Fruit fly (Drosophila melanogaster) whole organism, embryonic: ENCODE measurements around the gene crq.

Source experiments
- CG10209 ChIP-seq: fragments of 200-800 bp; sonication (Bioruptor generic); optimal IDR thresholded peaks from 3 replicates; lab custom pipeline; 2017; ENCODE audit warnings: missing biosample characterization, mild to moderate bottlenecking, missing genetic modification characterization, missing genetic modification reagents
- CG1024 ChIP-seq: fragments of 200-800 bp; sonication (Bioruptor generic); IDR thresholded peaks from 2 replicates; pipeline ENCODE4 v1.3.6; 2022; ENCODE audit warnings: missing biosample characterization, missing genetic modification characterization
- CG10366 ChIP-seq: fragments of 200-800 bp; sonication (Bioruptor generic); IDR thresholded peaks from 2 replicates; pipeline ENCODE4 v1.3.6; 2022; ENCODE audit warnings: missing biosample characterization, missing genetic modification characterization
- CG11504 ChIP-seq: fragments of 200-800 bp; sonication (Bioruptor generic); optimal IDR thresholded peaks from 3 replicates; lab custom pipeline; 2019; ENCODE audit warnings: missing biosample characterization, mild to moderate bottlenecking, missing genetic modification characterization, moderate library complexity
- CG11696 ChIP-seq: fragments of 200-800 bp; sonication (Bioruptor generic); IDR thresholded peaks from 2 replicates; pipeline ENCODE4 v1.3.6; 2022; ENCODE audit warnings: missing biosample characterization, missing genetic modification characterization
- CG12104 ChIP-seq: fragments of 200-800 bp; sonication (Bioruptor generic); optimal IDR thresholded peaks from 3 replicates; lab custom pipeline; 2016; ENCODE audit warnings: missing biosample characterization, missing genetic modification characterization
- CG13775 ChIP-seq: fragments of 200-800 bp; sonication (Bioruptor generic); optimal IDR thresholded peaks from 3 replicates; lab custom pipeline; 2017; ENCODE audit warnings: missing biosample characterization, mild to moderate bottlenecking, missing genetic modification characterization
- CG14014 ChIP-seq: fragments of 200-800 bp; sonication (Bioruptor generic); IDR thresholded peaks from 2 replicates; pipeline ENCODE4 v1.3.6; 2022; ENCODE audit warnings: missing biosample characterization, missing genetic modification characterization
- CG17328 ChIP-seq: fragments of 200-800 bp; sonication (Bioruptor generic); IDR thresholded peaks from 2 replicates; pipeline ENCODE4 v1.3.6; 2022; ENCODE audit warnings: missing biosample characterization, missing genetic modification characterization
- CG17802 ChIP-seq: fragments of 200-800 bp; sonication (Bioruptor generic); optimal IDR thresholded peaks from 2 replicates; lab custom pipeline; 2018; ENCODE audit warnings: missing biosample characterization, mild to moderate bottlenecking, missing genetic modification characterization, moderate library complexity
- CG1792 ChIP-seq: fragments of 200-800 bp; sonication (Bioruptor generic); optimal IDR thresholded peaks from 2 replicates; lab custom pipeline; 2016; ENCODE audit warnings: missing biosample characterization, missing genetic modification characterization
- CG34224 ChIP-seq: fragments of 200-800 bp; sonication (Bioruptor generic); IDR thresholded peaks from 3 replicates; pipeline ENCODE4 v1.3.6; 2022; ENCODE audit warnings: missing biosample characterization, missing genetic modification characterization; ENCODE audit not compliant: partially characterized antibody
- CG4360 ChIP-seq: fragments of 200-800 bp; sonication (Bioruptor generic); IDR thresholded peaks from 2 replicates; pipeline ENCODE4 v1.3.6; 2022; ENCODE audit warnings: missing biosample characterization, missing genetic modification characterization
- CG7372 ChIP-seq: fragments of 200-800 bp; sonication (Bioruptor generic); IDR thresholded peaks from 2 replicates; pipeline ENCODE4 v1.3.6; 2022; ENCODE audit warnings: missing biosample characterization, missing genetic modification characterization
- CG7786 ChIP-seq: fragments of 200-800 bp; sonication (Bioruptor generic); optimal IDR thresholded peaks from 2 replicates; lab custom pipeline; 2016; ENCODE audit warnings: missing biosample characterization, missing genetic modification characterization
- Chrac-16 ChIP-seq: fragments of 200-800 bp; sonication (Bioruptor generic); optimal IDR thresholded peaks from 3 replicates; lab custom pipeline; 2016; ENCODE audit warnings: missing biosample characterization, missing genetic modification characterization
- Dfd ChIP-seq, 2 experiments: fragments of >200 bp; optimal IDR thresholded peaks; 2 replicates each; lab custom pipeline; 2017; ENCODE audit warnings: missing biosample characterization in 2 of 2, missing genetic modification characterization in 2 of 2
- Ets97D ChIP-seq: fragments of 200-800 bp; sonication (Bioruptor generic); optimal IDR thresholded peaks from 3 replicates; lab custom pipeline; 2016; ENCODE audit warnings: missing biosample characterization, missing genetic modification characterization
- Fer1 ChIP-seq: fragments of 200-800 bp; sonication (Bioruptor generic); optimal IDR thresholded peaks from 2 replicates; lab custom pipeline; 2017; ENCODE audit warnings: missing biosample characterization, mild to moderate bottlenecking, missing genetic modification characterization
- H2.0 ChIP-seq: fragments of 200-800 bp; sonication (Bioruptor generic); IDR thresholded peaks from 2 replicates; pipeline ENCODE4 v1.3.6; 2022; ENCODE audit warnings: missing biosample characterization, missing genetic modification characterization
- Optix ChIP-seq: fragments of 200-800 bp; sonication (Bioruptor generic); IDR thresholded peaks from 3 replicates; pipeline ENCODE4 v1.3.6; 2022; ENCODE audit warnings: missing biosample characterization, missing genetic modification characterization
- Pdp1 ChIP-seq, 2 experiments: fragments of 200-800 bp; sonication (Bioruptor generic); optimal IDR thresholded peaks; 3 replicates each; lab custom pipeline; 2016; ENCODE audit warnings: missing biosample characterization in 2 of 2, missing genetic modification characterization in 2 of 2, mild to moderate bottlenecking in 1 of 2, moderate library complexity in 1 of 2
- Six4 ChIP-seq: fragments of 200-800 bp; sonication (Bioruptor generic); optimal IDR thresholded peaks from 2 replicates; lab custom pipeline; 2016; ENCODE audit warnings: missing biosample characterization, missing genetic modification characterization
- ase ChIP-seq: fragments of 200-800 bp; sonication (Bioruptor generic); IDR thresholded peaks from 3 replicates; pipeline ENCODE4 v1.3.6; 2022; ENCODE audit warnings: missing biosample characterization, missing genetic modification characterization
- caup ChIP-seq: fragments of 200-800 bp; sonication (Bioruptor generic); optimal IDR thresholded peaks from 3 replicates; lab custom pipeline; 2017; ENCODE audit warnings: missing biosample characterization, mild to moderate bottlenecking, missing genetic modification characterization, moderate library complexity; ENCODE audit not compliant: severe bottlenecking
- chif ChIP-seq, 2 experiments: fragments of 200-800 bp; sonication (Bioruptor generic); optimal IDR thresholded peaks; 3 replicates each; lab custom pipeline; 2016; ENCODE audit warnings: missing biosample characterization in 2 of 2, missing genetic modification characterization in 2 of 2
- chinmo ChIP-seq: fragments of 200-800 bp; sonication (Bioruptor generic); IDR thresholded peaks from 4 replicates; pipeline ENCODE4 v1.3.6; 2022; ENCODE audit warnings: missing biosample characterization, missing genetic modification characterization; ENCODE audit not compliant: partially characterized antibody
- chn ChIP-seq: fragments of 200-800 bp; sonication (Bioruptor generic); optimal IDR thresholded peaks from 2 replicates; lab custom pipeline; 2016; ENCODE audit warnings: missing biosample characterization, missing genetic modification characterization
- crol ChIP-seq: fragments of 200-800 bp; sonication (Bioruptor generic); IDR thresholded peaks from 2 replicates; pipeline ENCODE4 v1.3.6; 2022; ENCODE audit warnings: missing biosample characterization, missing genetic modification characterization
- crp ChIP-seq, 2 experiments: fragments of 200-800 bp; sonication (Bioruptor generic); optimal IDR thresholded peaks; 2 replicates in 1 of 2; 3 replicates in 1 of 2; lab custom pipeline; 2017; ENCODE audit warnings: missing biosample characterization in 2 of 2, missing genetic modification characterization in 2 of 2, mild to moderate bottlenecking in 1 of 2, moderate library complexity in 1 of 2
- dan ChIP-seq: fragments of 200-800 bp; sonication (Bioruptor generic); IDR thresholded peaks from 2 replicates; pipeline ENCODE4 v1.3.6; 2022; ENCODE audit warnings: missing biosample characterization, missing genetic modification characterization
- eve ChIP-seq, 2 experiments: fragments of >200 bp; optimal IDR thresholded peaks; 2 replicates each; lab custom pipeline; 2017; ENCODE audit warnings: missing biosample characterization in 2 of 2, missing genetic modification characterization in 2 of 2
- exex ChIP-seq: fragments of 200-800 bp; sonication (Bioruptor generic); optimal IDR thresholded peaks from 4 replicates; lab custom pipeline; 2018; ENCODE audit warnings: missing biosample characterization, mild to moderate bottlenecking, missing genetic modification characterization, moderate library complexity
- fd3F ChIP-seq: fragments of 200-800 bp; sonication (Bioruptor generic); optimal IDR thresholded peaks from 2 replicates; lab custom pipeline; 2018; ENCODE audit warnings: missing biosample characterization, mild to moderate bottlenecking, missing genetic modification characterization, moderate library complexity
- fd64A ChIP-seq: fragments of 200-800 bp; sonication (Bioruptor generic); optimal IDR thresholded peaks from 3 replicates; lab custom pipeline; 2018; ENCODE audit warnings: missing biosample characterization, mild to moderate bottlenecking, missing genetic modification characterization
- grau ChIP-seq: fragments of 200-800 bp; optimal IDR thresholded peaks from 3 replicates; lab custom pipeline; 2019; ENCODE audit warnings: missing biosample characterization, mild to moderate bottlenecking, missing genetic modification characterization, moderate library complexity
- grn ChIP-seq: fragments of 200-800 bp; sonication (Bioruptor generic); optimal IDR thresholded peaks from 3 replicates; lab custom pipeline; 2017; ENCODE audit warnings: missing biosample characterization, missing genetic modification characterization
- gsb-n ChIP-seq: fragments of 200-800 bp; sonication (Bioruptor generic); optimal IDR thresholded peaks from 3 replicates; lab custom pipeline; 2018; ENCODE audit warnings: missing biosample characterization, mild to moderate bottlenecking, missing genetic modification characterization
- gt ChIP-seq: fragments of 200-800 bp; sonication (Bioruptor generic); IDR thresholded peaks from 2 replicates; pipeline ENCODE4 v1.3.6; 2022; ENCODE audit warnings: missing biosample characterization, missing genetic modification characterization
- hkb ChIP-seq, 2 experiments: fragments of 200-800 bp in 1 of 2; fragments of >200 bp in 1 of 2; sonication (Bioruptor generic) in 1 of 2; IDR thresholded peaks in 1 of 2; optimal IDR thresholded peaks in 1 of 2; 2 replicates each; pipeline versions ENCODE4 v1.3.6 to Lab custom; 2017 to 2022; ENCODE audit warnings: missing biosample characterization in 1 of 2, missing genetic modification characterization in 1 of 2
- hth ChIP-seq: fragments of >200 bp; optimal IDR thresholded peaks from 2 replicates; lab custom pipeline; 2017; ENCODE audit warnings: inconsistent platforms
- insv ChIP-seq, 2 experiments: fragments of 200-800 bp; sonication (Bioruptor generic); optimal IDR thresholded peaks; 3 replicates each; lab custom pipeline; 2016 to 2018; ENCODE audit warnings: missing biosample characterization in 2 of 2, missing genetic modification characterization in 2 of 2
- mirr ChIP-seq: fragments of 200-800 bp; sonication (Bioruptor generic); optimal IDR thresholded peaks from 3 replicates; lab custom pipeline; 2018; ENCODE audit warnings: missing biosample characterization, mild to moderate bottlenecking, missing genetic modification characterization
- nom ChIP-seq: fragments of 200-800 bp; sonication (Bioruptor generic); optimal IDR thresholded peaks from 2 replicates; lab custom pipeline; 2017; ENCODE audit warnings: missing biosample characterization, missing genetic modification characterization, mild to moderate bottlenecking, moderate library complexity, missing genetic modification reagents
- otp ChIP-seq: fragments of 200-800 bp; sonication (Bioruptor generic); IDR thresholded peaks from 3 replicates; pipeline ENCODE4, ENCODE4 v1.3.6; 2022; ENCODE audit warnings: missing biosample characterization, missing genetic modification characterization
- pb ChIP-seq: fragments of 200-800 bp; sonication (Bioruptor generic); optimal IDR thresholded peaks from 3 replicates; lab custom pipeline; 2016; ENCODE audit warnings: missing biosample characterization, missing genetic modification characterization
- phol ChIP-seq: fragments of 200-800 bp; sonication (Bioruptor generic); optimal IDR thresholded peaks from 3 replicates; lab custom pipeline; 2018; ENCODE audit warnings: missing biosample characterization, mild to moderate bottlenecking, missing genetic modification characterization, moderate library complexity
- schlank ChIP-seq: fragments of 200-800 bp; sonication (Bioruptor generic); optimal IDR thresholded peaks from 2 replicates; lab custom pipeline; 2018; ENCODE audit warnings: missing biosample characterization, mild to moderate bottlenecking, missing genetic modification characterization
- sr ChIP-seq: fragments of 200-800 bp; sonication (Bioruptor generic); IDR thresholded peaks from 3 replicates; pipeline ENCODE4 v1.3.6; 2022; ENCODE audit warnings: missing biosample characterization, missing genetic modification characterization
- trem ChIP-seq: fragments of 200-800 bp; optimal IDR thresholded peaks from 3 replicates; lab custom pipeline; 2019; ENCODE audit warnings: missing biosample characterization, mild to moderate bottlenecking, missing genetic modification characterization, moderate library complexity
- z ChIP-seq: fragments of 200-800 bp; sonication (Bioruptor generic); IDR thresholded peaks from 3 replicates; pipeline ENCODE4 v1.3.6; 2022; ENCODE audit warnings: missing biosample characterization, missing genetic modification characterization

crq gene

dm6 chr2L:471021-471479 is 18.2 kb upstream of the crq start (continued):
- TF ChIP-seq caup (peak; percentile 16), exex (tag; lab: Kevin White, UChicago) (no peak), CG4360 (GFP tag; lab: Robert Waterston, UW) (no peak), CG14014 (GFP tag; lab: Robert Waterston, UW) (no peak), gsb-n (tag; lab: Kevin White, UChicago) (peak; percentile 60), nom (GFP tag; lab: Kevin White, UChicago) (no peak), fd3F (GFP tag; lab: Kevin White, UChicago) (peak; percentile 41), CG12104 (GFP tag; lab: Kevin White, UChicago) (peak; percentile 25), fd64A (GFP tag; lab: Kevin White, UChicago) (no peak), CG11504 (tag; lab: Kevin White, UChicago) (peak; percentile 74), z (GFP tag; lab: Robert Waterston, UW) (0 out of 3 replicates have a peak, but pooled peaks have one; percentile 32), Pdp1 (GFP tag; optimal IDR thresholded peaks at IDR 0.05; lab: Kevin White, UChicago) (no peak), ase (GFP tag; lab: Robert Waterston, UW) (no peak), Fer1 (GFP tag; lab: Kevin White, UChicago) (peak; percentile 71), Dfd (GFP tag; optimal IDR thresholded peaks at IDR 0.05; lab: Kevin White, UChicago) (no peak), CG17802 (peak; percentile 20), Six4 (GFP tag; lab: Kevin White, UChicago) (no peak), Ets97D (GFP tag; lab: Kevin White, UChicago) (no peak), dan (no peak), sr (GFP tag; lab: Robert Waterston, UW) (no peak), pb (GFP tag; lab: Kevin White, UChicago) (no peak), chinmo (peak; percentile 64; the same call in 2 of the 4 replicates), mirr (GFP tag; lab: Kevin White, UChicago) (no peak), grn (GFP tag; lab: Kevin White, UChicago) (no peak), gt (GFP tag; lab: Robert Waterston, UW) (no peak), Chrac-16 (peak; percentile 35), CG7372 (GFP tag; lab: Robert Waterston, UW) (no peak), hth (lab: Kevin White, UChicago) (no peak), CG1792 (GFP tag; lab: Kevin White, UChicago) (no peak), eve (GFP tag; optimal IDR thresholded peaks at IDR 0.05; lab: Kevin White, UChicago) (no peak), crol (GFP tag; lab: Robert Waterston, UW) (peak; percentile 84), trem (tag; lab: Kevin White, UChicago) (peak; percentile 47), grau (tag; lab: Kevin White, UChicago) (peak; percentile 73), H2.0 (GFP tag; lab: Robert Waterston, UW) (no peak), phol (peak; percentile 74), Optix (GFP tag; lab: Robert Waterston, UW) (no peak), CG11696 (no peak), otp (GFP tag; lab: Robert Waterston, UW) (no peak), CG7786 (GFP tag; lab: Kevin White, UChicago) (no peak), chn (GFP tag; lab: Kevin White, UChicago) (no peak), CG17328 (GFP tag; lab: Robert Waterston, UW) (no peak), schlank (tag; lab: Kevin White, UChicago) (no peak), CG13775 (GFP tag; lab: Kevin White, UChicago) (peak; percentile 61), CG1024 (GFP tag; lab: Robert Waterston, UW) (0 out of 2 replicates have a peak, but pooled peaks have one; percentile 18), CG34224 (GFP tag; lab: Robert Waterston, UW) (no peak), CG10366 (GFP tag; lab: Robert Waterston, UW) (no peak), CG10209 (GFP tag; lab: Kevin White, UChicago) (peak; percentile 67), hkb (optimal IDR thresholded peaks at IDR 0.05; lab: Kevin White, UChicago) (no peak), hkb (GFP tag; IDR thresholded peaks at IDR 0.05; lab: Robert Waterston, UW) (no peak), chif (GFP tag; optimal IDR thresholded peaks at IDR 0.05; lab: Kevin White, UChicago) (no peak), crp (GFP tag; optimal IDR thresholded peaks at IDR 0.05; lab: Kevin White, UChicago) (no peak), insv (GFP tag; optimal IDR thresholded peaks at IDR 0.05; lab: Kevin White, UChicago) (no peak)
